Worm (Caenorhabditis elegans): ENCODE data around the gene unc-93.
A peak's percentile ranks its signal among the peaks of the same experiment; 100 is the strongest.

The unc-93 gene

ce11 chrIII:3652964-3653363 lies 8.8 kb downstream of the unc-93 start (continued):
- TF ChIP-seq F57A8.1 (GFP tag; optimal IDR thresholded peaks at IDR 0.05) (no peak), akir-1 (GFP tag; optimal IDR thresholded peaks at IDR 0.05) (no peak), ccch-3 (GFP tag; optimal IDR thresholded peaks at IDR 0.05) (no peak), lag-1 (GFP tag; IDR thresholded peaks at IDR 0.05) (no peak), lsl-1 (GFP tag; optimal IDR thresholded peaks at IDR 0.05) (no peak), die-1 (tag; optimal IDR thresholded peaks at IDR 0.05) (no peak), F33H1.4 (GFP tag; IDR thresholded peaks at IDR 0.05) (no peak), lin-54 (GFP tag; optimal IDR thresholded peaks at IDR 0.05) (no peak), mel-28 (tag; optimal IDR thresholded peaks at IDR 0.05; ENCODE audit: borderline replicate concordance) (no peak), aptf-2 (GFP tag; conservative IDR thresholded peaks at IDR 0.05) (no peak), pbrm-1 (GFP tag; IDR thresholded peaks at IDR 0.05) (peak; percentile 22; the same call in 1 of the 2 replicates), madf-6 (GFP tag; IDR thresholded peaks at IDR 0.05) (peak; percentile 26), mes-4 (tag; optimal IDR thresholded peaks at IDR 0.05) (no peak), mxl-1 (tag; optimal IDR thresholded peaks at IDR 0.05) (no peak), cebp-1 (GFP tag; IDR thresholded peaks at IDR 0.05) (no peak), cebp-1 (tag; optimal IDR thresholded peaks at IDR 0.05) (peak; percentile 14), B0261.1 (tag; optimal IDR thresholded peaks at IDR 0.05) (no peak), let-526 (GFP tag; IDR thresholded peaks at IDR 0.05) (no peak), lsy-27 (tag; optimal IDR thresholded peaks at IDR 0.05; ENCODE audit: borderline replicate concordance, insufficient read depth) (no peak), ZK185.1 (tag; optimal IDR thresholded peaks at IDR 0.05; ENCODE audit: poor library complexity, severe bottlenecking) (no peak), C17E4.6 (GFP tag; IDR thresholded peaks at IDR 0.05) (no peak), ceh-91 (GFP tag; IDR thresholded peaks at IDR 0.05) (no peak), dpl-1 (GFP tag; optimal IDR thresholded peaks at IDR 0.05) (no peak), ztf-28 (GFP tag; IDR thresholded peaks at IDR 0.05) (no peak), F37B4.10 (GFP tag; IDR thresholded peaks at IDR 0.05) (no peak), somi-1 (GFP tag; optimal IDR thresholded peaks at IDR 0.05) (no peak), K12H6.12 (tag; optimal IDR thresholded peaks at IDR 0.05) (no peak), nhr-120 (GFP tag; IDR thresholded peaks at IDR 0.05) (no peak), rpc-1 (optimal IDR thresholded peaks at IDR 0.05) (no peak), rpc-1 (tag; optimal IDR thresholded peaks at IDR 0.05) (no peak), ztf-18 (tag; optimal IDR thresholded peaks at IDR 0.05) (no peak), unc-62 (GFP tag; optimal IDR thresholded peaks at IDR 0.05) (no peak)

- TF ChIP-seq cebp-1 (GFP tag; IDR thresholded peaks at IDR 0.05) (peak; percentile 75), cebp-1 (tag; optimal IDR thresholded peaks at IDR 0.05) (peak; percentile 97), nhr-120 (GFP tag; IDR thresholded peaks at IDR 0.05) (no peak), snpc-1.1 (tag; optimal IDR thresholded peaks at IDR 0.05; ENCODE audit: insufficient read depth) (no peak)
These were observed 13.3 kb downstream of the unc-93 start, which contains the start of gene C46F11.5 for ce11 chrIII:3657479-3657878. Gene C46F11.5, minus strand, starts transcription at chrIII:3657606.

ce11 chrIII:3664224-3664623 lies 20.0 kb downstream of the unc-93 start, which contains the start of gene C46F11.4:
Gene C46F11.4, minus strand, starts transcription at chrIII:3664304.
- TF ChIP-seq nfyb-1 (GFP tag; IDR thresholded peaks at IDR 0.05) (0 out of 2 replicates have a peak, but pooled peaks have one; percentile 34), lin-35 (GFP tag; optimal IDR thresholded peaks at IDR 0.05) (peak in 1 of 3 experiments; percentile 39), hmg-20 (GFP tag; IDR thresholded peaks at IDR 0.05) (no peak), ZK185.1 (tag; optimal IDR thresholded peaks at IDR 0.05; ENCODE audit: poor library complexity, severe bottlenecking) (peak; percentile 38), madf-6 (GFP tag; IDR thresholded peaks at IDR 0.05) (peak; percentile 61), madf-10 (tag; optimal IDR thresholded peaks at IDR 0.05) (peak; percentile 6), lin-54 (GFP tag; optimal IDR thresholded peaks at IDR 0.05) (peak; percentile 28), attf-5 (GFP tag; optimal IDR thresholded peaks at IDR 0.05) (peak; percentile 26), Y53G8AR.9 (GFP tag; conservative IDR thresholded peaks at IDR 0.05) (0 out of 2 replicates have a peak, but pooled peaks have one; percentile 28), tbp1 (GFP tag; optimal IDR thresholded peaks at IDR 0.05) (no peak), F49E8.2 (tag; optimal IDR thresholded peaks at IDR 0.05; ENCODE audit: insufficient read depth) (peak; percentile 32), ccch-3 (GFP tag; optimal IDR thresholded peaks at IDR 0.05) (no peak), cebp-1 (GFP tag; IDR thresholded peaks at IDR 0.05) (peak; percentile 32; the same call in 1 of the 2 replicates), cebp-1 (tag; optimal IDR thresholded peaks at IDR 0.05) (peak; percentile 87), lsl-1 (GFP tag; optimal IDR thresholded peaks at IDR 0.05) (no peak), snpc-1.3 (tag; optimal IDR thresholded peaks at IDR 0.05; ENCODE audit: insufficient read depth) (peak; percentile 10), rpc-1 (optimal IDR thresholded peaks at IDR 0.05) (peak; percentile 46), rpc-1 (tag; optimal IDR thresholded peaks at IDR 0.05) (no peak), let-607 (tag; optimal IDR thresholded peaks at IDR 0.05) (no peak), him-1 (tag; optimal IDR thresholded peaks at IDR 0.05) (peak; percentile 66)
